Worm (Caenorhabditis elegans) whole organism, L4/young adult: ENCODE measurements around the gene srd-9.

Experiments used
- W03F9.2 ChIP-seq: fragments of 150-350 bp; optimal IDR thresholded peaks from 2 replicates; lab custom pipeline; 2014; ENCODE audit warnings: missing biosample characterization, missing genetic modification characterization
- him-1 ChIP-seq: sonication (generic microtip); optimal IDR thresholded peaks from 2 replicates; lab custom pipeline; 2016; ENCODE audit warnings: missing genotype, missing genetic modification reagents, missing genetic modification characterization, missing compliant biosample characterization

ce11 chrV:5372118-5372517 lies 20.5 kb downstream of the srd-9 start, which contains the start of gene C35A11.3:
- no peak for TF ChIP-seq him-1
- no peak for TF ChIP-seq W03F9.2 (tag; lab: Kevin White, UChicago)
